Worm (Caenorhabditis elegans) whole organism, dauer: ENCODE results near the gene F38A1.9.

ENCODE experiments used
- unc-62 ChIP-seq: sonication (generic microtip); optimal IDR thresholded peaks from 2 replicates; lab custom pipeline; 2017; ENCODE audit warnings: missing biosample characterization, missing genetic modification reagents, missing genetic modification characterization

Gene F38A1.9

ce11 chrIV:1212357-1212756, 32.8 kb downstream of the F38A1.9 start:
- TF ChIP-seq unc-62 (GFP tag; lab: Kevin White, UChicago), result no peak

DNA sequence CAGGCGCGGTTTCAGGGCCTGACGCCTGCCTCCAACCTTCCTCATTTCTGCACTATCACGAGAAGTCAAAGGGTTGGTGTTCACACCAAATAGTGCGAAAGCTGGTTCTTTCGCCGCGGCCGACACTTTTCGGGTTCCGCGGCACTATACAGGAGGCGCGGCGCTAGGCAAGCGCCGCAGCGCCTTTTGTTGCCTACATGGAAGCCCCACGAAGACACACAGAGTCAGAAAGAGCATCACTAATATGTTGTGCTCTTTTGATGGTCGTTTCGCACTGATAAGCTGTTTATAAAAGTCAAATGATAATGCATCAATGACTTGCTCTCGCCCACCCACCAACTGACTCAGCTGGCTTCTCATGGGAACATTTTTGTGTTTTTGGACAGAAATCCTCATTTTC, 33.2 kb downstream of the F38A1.9 start:
- no peak for TF ChIP-seq unc-62 (GFP tag; lab: Kevin White, UChicago)

DNA sequence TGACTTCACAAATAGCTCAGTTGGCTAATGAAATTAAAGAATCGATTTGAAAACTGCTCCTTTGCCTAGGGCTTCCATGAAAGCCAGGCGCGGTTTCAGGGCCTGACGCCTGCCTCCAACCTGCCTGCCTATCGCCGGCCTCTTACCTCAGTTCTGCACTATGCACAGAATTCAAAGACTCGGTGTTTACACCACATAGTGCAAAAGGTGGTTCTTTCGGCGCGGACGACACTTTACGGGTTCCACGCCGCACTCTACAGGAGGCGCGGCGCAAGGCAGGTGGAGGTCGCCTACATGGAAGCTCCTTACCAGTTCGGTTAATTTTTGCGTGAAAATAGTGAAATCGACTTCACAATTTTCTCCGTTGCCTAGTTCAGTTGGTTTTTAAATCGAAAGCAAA, 35.3 kb downstream of the F38A1.9 start:
- no peak for TF ChIP-seq unc-62 (GFP tag; lab: Kevin White, UChicago)

DNA sequence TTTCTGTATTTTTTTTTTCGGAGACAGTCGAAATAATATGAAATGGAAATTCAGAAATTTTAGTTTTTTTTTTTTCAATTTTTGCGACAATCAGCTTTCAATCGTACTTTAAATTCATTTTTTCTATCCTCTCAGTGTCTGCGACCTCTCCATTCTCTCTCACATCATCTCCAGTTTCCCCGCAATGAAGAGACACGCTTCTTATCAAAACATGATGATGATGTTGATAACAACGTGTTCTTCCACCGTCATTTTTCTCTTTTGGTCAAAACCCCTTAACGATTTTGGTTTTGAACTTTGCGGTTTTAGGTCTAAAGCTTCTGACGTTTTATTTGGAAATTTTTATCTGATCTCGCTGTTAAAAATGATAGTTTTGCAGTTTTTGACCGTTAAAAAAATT, 35.8 kb downstream of the F38A1.9 start:
- no peak for TF ChIP-seq unc-62 (GFP tag; lab: Kevin White, UChicago)

DNA sequence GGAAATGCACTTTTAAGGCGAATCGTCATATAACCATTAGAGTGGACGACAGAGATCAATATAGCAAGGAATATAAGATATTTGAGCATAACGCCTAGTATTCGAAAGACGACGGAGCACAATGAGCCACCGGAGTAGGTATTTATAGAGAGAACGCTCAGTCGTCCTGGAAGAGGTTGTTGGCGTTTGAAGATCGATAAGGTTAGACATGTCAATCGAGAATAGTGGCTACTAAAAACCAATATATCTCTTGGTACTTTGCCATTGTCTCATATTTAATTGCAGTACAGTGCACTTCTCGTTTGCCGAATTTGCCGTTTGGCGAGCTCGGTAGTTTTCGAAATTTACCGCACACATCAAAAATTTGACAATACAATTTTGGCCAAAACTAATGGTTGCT, 37.2 kb downstream of the F38A1.9 start, which contains the start of gene dsl-1:
Gene dsl-1, minus strand, starts transcription at position 101 of the 400 bp plus-strand sequence.
- TF ChIP-seq unc-62 (GFP tag; lab: Kevin White, UChicago), result no peak

DNA sequence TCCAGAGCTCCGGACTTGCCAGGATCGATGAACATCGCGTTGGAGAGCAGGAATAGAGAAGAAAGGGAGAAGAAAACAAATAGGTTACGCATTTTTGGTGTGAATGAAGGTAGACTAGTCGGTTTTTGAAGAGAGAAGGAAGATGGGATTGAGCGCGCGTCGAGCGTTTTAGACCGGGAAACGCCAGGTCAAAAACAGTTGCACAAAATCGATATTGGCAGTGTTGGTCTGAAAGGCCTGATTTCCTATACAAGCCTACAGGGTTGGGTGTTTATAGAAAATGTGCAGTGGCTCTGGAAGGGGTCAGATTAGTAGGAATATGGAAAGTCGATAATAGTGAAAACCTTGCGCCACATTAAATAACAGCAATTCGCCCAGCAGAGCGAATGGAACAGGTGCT, 40.3 kb downstream of the F38A1.9 start, which contains the start of gene dsl-2:
Gene dsl-2, minus strand, starts transcription at position 101 of the 400 bp plus-strand sequence.
- TF ChIP-seq unc-62 (GFP tag; lab: Kevin White, UChicago), result no peak

DNA sequence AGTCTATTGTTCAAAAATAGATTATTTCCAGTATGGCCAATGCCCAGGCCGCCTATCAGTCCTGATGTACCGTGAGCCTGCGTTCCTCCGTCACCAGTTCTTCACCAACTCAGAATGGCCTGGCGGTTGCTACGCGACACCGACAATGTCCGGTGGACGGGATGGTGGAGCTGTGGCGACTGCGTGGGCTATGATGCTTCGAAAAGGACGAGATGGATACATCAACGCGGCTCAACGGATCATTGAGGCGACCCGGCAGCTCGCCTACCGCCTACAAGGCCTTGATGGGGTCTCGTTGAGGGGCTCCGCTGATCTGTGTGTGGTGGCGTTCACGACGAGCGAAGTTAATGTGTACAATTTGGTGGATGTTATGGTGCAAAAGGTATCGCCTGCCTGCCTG, 45.6 kb downstream of the F38A1.9 start:
- no peak for TF ChIP-seq unc-62 (GFP tag; lab: Kevin White, UChicago)
